Worm (Caenorhabditis elegans) whole organism, L4/young adult: ENCODE measurements around the gene C52E2.4.
"Not testable (repeated sequence)": the region's sequence is repeated elsewhere in the genome, so short reads cannot be mapped to it uniquely, and the experiment has no call there.

ENCODE experiments used
- W03F9.2 ChIP-seq: fragments of 150-350 bp; optimal IDR thresholded peaks from 2 replicates; lab custom pipeline; 2014; ENCODE audit warnings: missing biosample characterization, missing genetic modification characterization
- dao-5 ChIP-seq: sonication (generic microtip); optimal IDR thresholded peaks from 2 replicates; lab custom pipeline; 2016; ENCODE audit warnings: missing genotype, missing genetic modification characterization, moderate library complexity, missing compliant biosample characterization
- him-1 ChIP-seq: sonication (generic microtip); optimal IDR thresholded peaks from 2 replicates; lab custom pipeline; 2016; ENCODE audit warnings: missing genotype, missing genetic modification reagents, missing genetic modification characterization, missing compliant biosample characterization

C52E2.4 gene

ce11 chrII:1850299-1850698 is 7.4 kb downstream of the C52E2.4 start, which contains the start of gene fbxb-96:
Gene fbxb-96, minus strand, starts transcription at chrII:1850399.
- TF ChIP-seq W03F9.2 (tag; lab: Kevin White, UChicago) (no peak), dao-5 (no peak), him-1 (no peak)

- no peak for TF ChIP-seq him-1
- TF ChIP-seq W03F9.2 (tag; lab: Kevin White, UChicago): no peak
- TF ChIP-seq dao-5: no peak
These were observed 7.9 kb downstream of the C52E2.4 start, which contains the start of gene C52E2.3 for ce11 chrII:1850840-1851294. Gene C52E2.3, plus strand, starts transcription at chrII:1851244.

DNA sequence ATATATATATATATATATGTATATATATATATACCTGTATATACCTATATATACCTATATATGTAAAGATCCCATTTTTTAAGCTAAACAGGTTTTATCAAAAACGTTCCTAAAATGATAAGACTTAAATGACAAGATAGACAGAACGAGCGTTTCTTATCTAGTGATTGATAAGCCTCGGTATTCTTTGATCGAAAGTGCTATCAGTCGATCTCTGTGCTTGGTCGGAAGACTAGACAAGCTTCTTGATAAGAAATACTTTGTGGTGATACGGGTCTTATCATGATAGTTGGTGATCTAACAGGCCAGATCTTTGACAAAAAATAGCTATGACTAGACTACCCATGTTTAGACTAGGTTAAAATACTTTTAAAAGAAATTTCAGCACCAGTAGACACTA is 8.8 kb downstream of the C52E2.4 start:
- TF ChIP-seq W03F9.2 (tag; lab: Kevin White, UChicago) (no peak), him-1 (no peak), dao-5 (no peak)

DNA sequence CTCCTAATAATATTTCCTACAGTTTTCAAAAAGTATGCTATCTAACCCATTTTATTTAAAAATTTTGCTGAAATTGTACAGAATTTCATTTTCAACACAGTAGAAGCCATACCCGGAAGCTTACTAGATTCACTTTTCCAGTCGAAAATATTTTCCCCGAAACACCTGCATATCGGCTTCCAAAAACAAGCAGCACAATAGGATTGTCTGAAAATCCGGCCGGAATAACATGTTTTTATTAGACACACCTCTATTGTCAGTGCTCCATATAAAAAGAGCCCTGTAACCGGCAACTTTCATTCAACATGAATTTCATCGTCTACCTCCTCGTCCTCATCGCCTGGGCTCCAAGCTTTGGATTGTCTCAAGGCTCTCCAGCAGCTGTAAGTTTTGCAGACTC is 9.6 kb downstream of the C52E2.4 start, which contains the start of gene C52E2.2:
Gene C52E2.2, plus strand, starts transcription at position 301 of the 400 bp plus-strand sequence.
- TF ChIP-seq him-1: no peak
- no peak for TF ChIP-seq dao-5
- TF ChIP-seq W03F9.2 (tag; lab: Kevin White, UChicago): no peak

DNA sequence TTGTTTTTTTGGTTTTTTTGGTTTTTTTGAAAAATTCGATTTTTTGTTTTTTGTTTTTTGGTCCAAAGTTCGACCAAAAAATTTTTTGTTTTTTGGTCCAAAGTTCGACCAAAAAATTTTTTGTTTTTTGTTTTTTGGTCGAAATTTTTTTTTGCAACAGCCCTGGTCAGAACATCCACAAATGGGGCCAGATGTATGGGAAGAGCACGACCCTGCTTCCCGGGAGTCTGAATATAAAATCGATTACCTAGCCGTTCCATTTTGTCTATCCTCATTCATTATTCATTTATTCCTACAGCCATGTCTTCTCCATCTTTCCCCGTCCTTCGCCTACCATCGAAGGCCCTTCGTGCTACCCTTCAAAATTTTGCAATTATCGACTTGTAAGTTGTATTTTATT is 11.1 kb downstream of the C52E2.4 start, which contains the start of gene fbxb-95:
Gene fbxb-95, plus strand, starts transcription at position 301 of the 400 bp plus-strand sequence.
- not testable (repeated sequence) for TF ChIP-seq dao-5; W03F9.2 (tag; lab: Kevin White, UChicago); him-1

ce11 chrII:1861285-1861793 is 18.4 kb downstream of the C52E2.4 start, which contains the start of gene C16C4.18:
Gene C16C4.18, minus strand, starts transcription at chrII:1861335.
- TF ChIP-seq him-1; W03F9.2 (tag; lab: Kevin White, UChicago); dao-5: not testable (repeated sequence)

DNA sequence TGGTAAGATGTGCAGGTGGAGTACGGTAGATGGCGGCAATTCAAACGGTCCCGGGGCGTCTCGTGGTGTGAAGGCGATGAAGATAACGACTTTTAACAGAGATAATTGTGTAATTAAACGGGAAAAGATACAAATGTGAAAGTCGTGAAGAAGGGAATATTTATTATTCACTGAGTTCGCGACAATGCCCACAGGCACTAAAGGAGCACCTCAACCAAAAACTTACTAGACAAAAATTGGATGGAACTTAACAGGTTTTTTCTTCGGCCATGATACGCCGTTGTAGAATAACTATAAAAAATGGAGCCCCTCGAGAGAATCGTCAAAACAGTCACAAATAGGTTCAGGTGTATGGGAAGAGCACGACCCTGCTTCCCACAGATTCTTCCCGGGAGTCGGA is 19.4 kb downstream of the C52E2.4 start, which contains the start of gene fbxb-98:
Gene fbxb-98, plus strand, starts transcription at position 301 of the 400 bp plus-strand sequence.
- not testable (repeated sequence) for TF ChIP-seq him-1; W03F9.2 (tag; lab: Kevin White, UChicago); dao-5

DNA sequence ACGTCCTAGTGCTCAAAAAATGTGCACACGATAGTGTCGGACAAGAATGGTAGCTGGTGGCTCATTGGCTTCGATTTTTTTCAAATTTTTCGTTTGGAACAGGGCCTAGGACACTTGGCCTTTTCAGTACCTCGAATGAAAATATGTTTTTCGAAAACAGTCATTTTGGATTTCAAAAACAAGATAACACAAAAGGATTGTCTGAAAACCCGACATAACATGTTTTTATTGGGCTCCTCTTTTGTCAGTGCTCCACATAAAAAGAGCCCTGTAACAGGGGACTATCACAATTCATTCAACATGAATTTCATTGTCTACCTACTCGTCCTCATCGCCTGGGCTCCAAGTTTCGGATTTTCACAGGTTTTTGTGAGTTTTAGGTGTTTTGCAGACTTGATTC is 21.3 kb downstream of the C52E2.4 start, which contains the start of gene C16C4.17:
Gene C16C4.17, plus strand, starts transcription at position 301 of the 400 bp plus-strand sequence.
- TF ChIP-seq dao-5: no peak
- no peak for TF ChIP-seq W03F9.2 (tag; lab: Kevin White, UChicago)
- no peak for TF ChIP-seq him-1

DNA sequence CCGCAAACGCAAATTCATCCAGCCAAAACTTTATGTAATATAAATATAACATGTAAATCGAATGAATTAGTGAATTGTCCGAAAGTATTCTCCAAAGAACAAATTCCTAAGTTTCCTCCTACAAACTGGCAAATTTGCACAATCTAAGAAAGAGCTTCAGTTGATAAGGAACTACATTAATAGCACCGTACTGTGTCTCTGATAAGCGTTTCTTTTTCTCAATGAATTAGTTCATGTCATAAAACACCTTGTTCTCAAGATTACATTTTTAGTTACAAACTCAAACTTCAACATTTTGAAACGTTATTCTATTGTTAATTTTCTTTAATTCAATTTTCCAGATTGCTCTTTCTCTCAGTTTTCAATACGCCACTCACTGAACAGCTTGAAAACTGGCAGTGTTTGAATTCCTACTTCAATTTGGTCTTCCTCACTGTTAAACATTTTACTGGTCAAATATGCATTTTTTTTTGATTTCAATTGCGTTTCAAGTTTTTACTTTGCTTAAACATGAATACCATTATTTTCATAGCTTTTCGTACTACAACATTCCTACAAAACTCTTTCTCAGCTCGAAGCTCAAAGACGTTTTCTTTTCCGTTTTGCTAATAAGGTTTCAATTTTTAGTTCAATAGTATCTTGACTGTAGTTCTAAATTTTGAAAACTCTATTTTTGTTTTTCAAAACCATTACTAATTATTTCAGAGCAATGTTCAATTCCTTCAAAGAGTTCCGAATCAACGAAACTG is 22.9 kb downstream of the C52E2.4 start, which contains the start of gene math-15:
Gene math-15, plus strand, starts transcription at position 699 of the 749 bp plus-strand sequence.
- no peak for TF ChIP-seq W03F9.2 (tag; lab: Kevin White, UChicago)
- TF ChIP-seq him-1: no peak
- no peak for TF ChIP-seq dao-5

DNA sequence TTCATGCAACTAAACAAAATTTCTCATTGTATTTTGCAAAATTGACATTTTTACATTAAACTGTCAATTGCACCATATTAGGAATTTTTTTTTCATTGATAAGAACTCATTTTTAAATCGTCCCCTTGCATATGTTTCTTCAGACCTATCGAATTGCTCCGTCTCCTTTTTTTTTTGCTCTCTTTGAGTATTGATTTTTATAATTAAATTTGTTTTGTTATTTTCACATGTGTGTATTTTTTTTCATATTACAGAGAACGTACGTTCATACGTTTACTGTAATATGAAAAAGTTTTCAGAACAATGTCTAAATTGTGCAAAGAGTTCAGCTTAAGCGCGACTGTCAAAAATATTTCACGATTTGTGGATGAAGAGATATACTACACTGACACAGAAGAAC is 26.2 kb downstream of the C52E2.4 start, which contains the start of gene math-14:
Gene math-14, plus strand, starts transcription at position 301 of the 400 bp plus-strand sequence.
- no peak for TF ChIP-seq W03F9.2 (tag; lab: Kevin White, UChicago)
- no peak for TF ChIP-seq him-1
- no peak for TF ChIP-seq dao-5

- TF ChIP-seq W03F9.2 (tag; lab: Kevin White, UChicago) (no peak), dao-5 (no peak), him-1 (no peak)
These were observed 28.1 kb downstream of the C52E2.4 start, which contains the start of gene math-10 for ce11 chrII:1870875-1871592. Gene math-10, plus strand, starts transcription at chrII:1871542.

DNA sequence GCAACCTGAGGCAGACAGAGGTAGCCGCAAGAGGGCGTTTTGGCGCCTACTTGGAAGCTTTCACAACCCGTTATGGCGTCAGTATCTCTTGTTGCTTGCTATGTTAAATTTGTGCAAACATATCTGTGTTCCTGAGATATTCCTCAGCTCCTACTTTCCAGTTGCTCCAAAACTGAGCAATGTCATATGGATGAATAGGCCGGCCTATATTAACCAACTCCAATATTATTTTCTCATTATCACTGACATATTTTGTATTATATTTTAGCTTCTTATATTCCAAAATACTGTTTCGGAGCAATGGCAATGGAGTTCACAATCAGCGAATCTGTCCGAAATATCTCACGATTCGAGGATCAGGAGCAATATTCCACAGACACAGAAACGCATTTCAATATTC is 32.7 kb downstream of the C52E2.4 start, which contains the start of gene math-13:
Gene math-13, plus strand, starts transcription at position 301 of the 400 bp plus-strand sequence.
- TF ChIP-seq dao-5 (no peak), W03F9.2 (tag; lab: Kevin White, UChicago) (no peak), him-1 (no peak)

ce11 chrII:1878663-1879062 is 35.7 kb downstream of the C52E2.4 start, which contains the start of gene math-16:
Gene math-16, minus strand, starts transcription at chrII:1878763.
- TF ChIP-seq W03F9.2 (tag; lab: Kevin White, UChicago): no peak
- TF ChIP-seq him-1: no peak
- no peak for TF ChIP-seq dao-5

DNA sequence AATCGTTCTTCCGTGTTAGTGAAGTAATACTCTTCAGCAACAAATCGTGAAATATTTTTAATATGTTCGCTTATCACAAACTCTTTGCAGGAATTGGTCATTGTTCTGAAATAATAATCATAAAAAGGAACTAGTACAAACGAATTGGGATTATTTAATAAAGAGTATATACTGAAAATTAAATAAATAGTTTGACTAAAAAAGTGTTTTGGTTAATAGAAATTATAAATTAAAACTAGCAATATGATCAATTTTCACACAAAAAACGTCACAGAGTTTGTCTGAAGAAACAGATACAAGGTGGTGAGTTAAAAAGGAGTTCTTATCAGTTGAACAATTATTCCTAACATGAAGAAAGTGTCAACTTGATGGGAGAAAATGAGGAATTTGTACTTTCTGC is 39.8 kb downstream of the C52E2.4 start, which contains the start of gene math-5:
Gene math-5, minus strand, starts transcription at position 101 of the 400 bp plus-strand sequence.
- TF ChIP-seq dao-5 (no peak), him-1 (no peak), W03F9.2 (tag; lab: Kevin White, UChicago) (no peak)
